Worm (Caenorhabditis elegans) whole organism, L3 larva: Measurements from ENCODE around the gene arrd-15.

Experiments
- R02D3.7 ChIP-seq: fragments of 150-350 bp; optimal IDR thresholded peaks from 2 replicates; lab custom pipeline; 2014; ENCODE audit warnings: missing biosample characterization, missing genetic modification characterization
- ceh-82 ChIP-seq: fragments of 150-350 bp; optimal IDR thresholded peaks from 2 replicates; lab custom pipeline; 2014; ENCODE audit warnings: missing biosample characterization, missing genetic modification characterization
- ceh-9 ChIP-seq: sonication (generic microtip); optimal IDR thresholded peaks from 2 replicates; lab custom pipeline; 2018; ENCODE audit warnings: missing biosample characterization, missing genetic modification characterization
- daf-12 ChIP-seq: fragments of 150-350 bp; optimal IDR thresholded peaks from 2 replicates; lab custom pipeline; 2014; ENCODE audit warnings: missing biosample characterization, missing genetic modification reagents, missing genetic modification characterization
- egl-5 ChIP-seq: fragments of 150-350 bp; optimal IDR thresholded peaks from 2 replicates; lab custom pipeline; 2017; ENCODE audit warnings: missing biosample characterization, missing genetic modification reagents, missing genetic modification characterization, inconsistent platforms
- elt-2 ChIP-seq: sonication (generic microtip); optimal IDR thresholded peaks from 2 replicates; lab custom pipeline; 2016; ENCODE audit warnings: missing genetic modification reagents, mild to moderate bottlenecking, missing genetic modification characterization, missing compliant biosample characterization
- elt-3 ChIP-seq, 3 experiments: fragments of 150-350 bp in 1 of 3; sonication (generic microtip) in 2 of 3; optimal IDR thresholded peaks; 2 replicates in 2 of 3; 4 replicates in 1 of 3; lab custom pipeline; 2014 to 2017; ENCODE audit warnings: missing biosample characterization in 3 of 3, missing genetic modification characterization in 3 of 3
- eor-1 ChIP-seq, 2 experiments: fragments of 150-350 bp; optimal IDR thresholded peaks; 2 replicates each; lab custom pipeline; 2014 to 2018; ENCODE audit warnings: missing biosample characterization in 2 of 2, missing genetic modification characterization in 2 of 2
- fkh-2 ChIP-seq: fragments of 150-350 bp; optimal IDR thresholded peaks from 2 replicates; lab custom pipeline; 2014; ENCODE audit warnings: missing biosample characterization, missing genetic modification reagents, missing genetic modification characterization
- hmg-11 ChIP-seq: sonication (generic microtip); optimal IDR thresholded peaks from 2 replicates; lab custom pipeline; 2016; ENCODE audit warnings: missing genetic modification characterization, missing compliant biosample characterization
- lin-15B ChIP-seq: fragments of 150-350 bp; optimal IDR thresholded peaks from 2 replicates; lab custom pipeline; 2014; ENCODE audit warnings: missing biosample characterization, missing genetic modification characterization
- lin-39 ChIP-seq: fragments of 150-350 bp; optimal IDR thresholded peaks from 2 replicates; lab custom pipeline; 2018; ENCODE audit warnings: missing biosample characterization, missing genetic modification reagents, missing genetic modification characterization
- mml-1 ChIP-seq: fragments of 150-350 bp; sonication (generic microtip); optimal IDR thresholded peaks from 3 replicates; lab custom pipeline; 2014; ENCODE audit warnings: missing biosample characterization, missing genetic modification characterization
- nhr-11 ChIP-seq: fragments of 150-350 bp; optimal IDR thresholded peaks from 2 replicates; lab custom pipeline; 2014; ENCODE audit warnings: missing biosample characterization, missing genetic modification characterization
- nhr-12 ChIP-seq: fragments of 150-350 bp; optimal IDR thresholded peaks from 2 replicates; lab custom pipeline; 2014; ENCODE audit warnings: missing biosample characterization, missing genetic modification characterization
- nhr-23 ChIP-seq: fragments of 150-350 bp; optimal IDR thresholded peaks from 2 replicates; lab custom pipeline; 2014; ENCODE audit warnings: missing biosample characterization, missing genetic modification reagents, missing genetic modification characterization
- nhr-25 ChIP-seq: sonication (generic microtip); optimal IDR thresholded peaks from 2 replicates; lab custom pipeline; 2017; ENCODE audit warnings: missing biosample characterization, missing genetic modification characterization
- nhr-67 ChIP-seq: fragments of 150-350 bp; optimal IDR thresholded peaks from 2 replicates; lab custom pipeline; 2014; ENCODE audit warnings: missing biosample characterization, missing genetic modification characterization
- nhr-76 ChIP-seq: fragments of 150-350 bp; sonication (generic microtip); optimal IDR thresholded peaks from 5 replicates; lab custom pipeline; 2014; ENCODE audit warnings: missing biosample characterization, missing genetic modification characterization
- pha-4 ChIP-seq: fragments of 150-350 bp; optimal IDR thresholded peaks from 2 replicates; lab custom pipeline; 2014; ENCODE audit warnings: missing biosample characterization, missing genetic modification reagents, missing genetic modification characterization
- pqm-1 ChIP-seq: fragments of 150-350 bp; optimal IDR thresholded peaks from 2 replicates; lab custom pipeline; 2017; ENCODE audit warnings: missing biosample characterization, missing genetic modification characterization, inconsistent platforms
- sea-2 ChIP-seq: fragments of 150-350 bp; sonication (generic microtip); optimal IDR thresholded peaks from 4 replicates; lab custom pipeline; 2014; ENCODE audit warnings: missing biosample characterization, missing genetic modification reagents, missing genetic modification characterization
- ztf-11 ChIP-seq: fragments of 150-350 bp; optimal IDR thresholded peaks from 2 replicates; lab custom pipeline; 2014; ENCODE audit warnings: missing biosample characterization, missing genetic modification characterization

The arrd-15 gene

DNA sequence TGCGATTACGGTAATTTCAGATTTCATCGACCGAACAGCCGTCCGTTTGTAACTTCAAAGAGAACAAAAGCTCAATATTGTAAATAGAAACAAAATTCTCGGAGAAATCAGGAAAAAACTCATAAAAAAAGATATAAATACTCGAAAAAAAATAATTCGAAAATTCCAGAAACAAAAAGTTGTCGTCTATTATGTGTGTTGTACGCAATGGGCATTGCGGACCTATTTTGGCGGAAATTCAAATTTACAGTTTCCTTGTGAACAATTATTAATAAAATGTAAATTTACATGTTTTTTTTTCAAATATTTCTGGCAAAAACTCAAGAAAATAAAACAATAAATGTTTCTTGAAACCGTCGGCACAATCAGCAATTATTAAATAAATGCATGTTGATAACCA lies 55.6 kb downstream of the arrd-15 start:
- TF ChIP-seq elt-3 (tag; optimal IDR thresholded peaks at IDR 0.05; lab: Kevin White, UChicago): no peak
- no peak for TF ChIP-seq sea-2 (GFP tag; lab: Kevin White, UChicago)
- TF ChIP-seq pha-4: no peak
- TF ChIP-seq daf-12: no peak
- no peak for TF ChIP-seq nhr-12
- TF ChIP-seq egl-5 (tag; lab: Kevin White, UChicago): no peak
- TF ChIP-seq nhr-67 (tag; lab: Kevin White, UChicago): no peak
- no peak for TF ChIP-seq fkh-2 (tag; lab: Kevin White, UChicago)
- no peak for TF ChIP-seq ztf-11 (tag; lab: Kevin White, UChicago)
- TF ChIP-seq mml-1 (tag; lab: Kevin White, UChicago): no peak
- no peak for TF ChIP-seq hmg-11 (tag; lab: Kevin White, UChicago)
- no peak for TF ChIP-seq nhr-23 (tag; lab: Kevin White, UChicago)
- no peak for TF ChIP-seq ceh-9 (tag; lab: Kevin White, UChicago)
- no peak for TF ChIP-seq ceh-82
- TF ChIP-seq nhr-25: no peak
- no peak for TF ChIP-seq nhr-76 (tag; lab: Kevin White, UChicago)
- TF ChIP-seq nhr-11 (tag; lab: Kevin White, UChicago): no peak
- no peak for TF ChIP-seq lin-15B (tag; lab: Kevin White, UChicago)
- TF ChIP-seq eor-1 (tag; optimal IDR thresholded peaks at IDR 0.05; lab: Kevin White, UChicago): no peak

DNA sequence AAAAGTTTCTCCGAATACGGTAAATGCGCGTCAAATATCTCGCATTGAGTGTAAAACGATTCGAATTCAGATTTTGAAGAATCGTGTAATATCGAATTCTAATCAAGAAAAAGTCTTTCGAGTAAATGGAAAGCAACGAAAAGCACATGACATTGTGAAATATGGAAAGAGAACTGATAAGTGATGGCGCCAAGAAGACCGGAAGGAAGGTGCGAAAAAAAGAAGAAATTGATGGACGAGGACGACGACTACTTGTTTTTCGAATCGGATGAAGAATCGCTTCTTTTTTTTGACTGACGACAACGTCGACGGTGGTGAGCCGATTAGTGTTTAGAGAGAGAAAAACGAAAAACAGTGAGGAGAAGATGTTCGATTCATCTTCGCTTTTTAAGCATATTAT lies 56.1 kb downstream of the arrd-15 start:
- TF ChIP-seq lin-39 (tag; lab: Kevin White, UChicago): no peak
- no peak for TF ChIP-seq hmg-11 (tag; lab: Kevin White, UChicago)
- TF ChIP-seq R02D3.7: no peak
- TF ChIP-seq lin-15B (tag; lab: Kevin White, UChicago): no peak
- peak; percentile 62 for TF ChIP-seq elt-2 (tag; lab: Kevin White, UChicago)
- peak; percentile 21 for TF ChIP-seq pqm-1 (tag; lab: Kevin White, UChicago)
